Worm (Caenorhabditis elegans): Measurements from ENCODE around the gene C04E12.2.

The C04E12.2 gene

ce11 chrV:3347486-3347885 is 20.4 kb upstream of the C04E12.2 start:
- TF ChIP-seq zip-5 (tag; optimal IDR thresholded peaks at IDR 0.05) (no peak), elt-2 (tag; optimal IDR thresholded peaks at IDR 0.05) (no peak), ceh-6 (GFP tag; optimal IDR thresholded peaks at IDR 0.05) (no peak)

DNA sequence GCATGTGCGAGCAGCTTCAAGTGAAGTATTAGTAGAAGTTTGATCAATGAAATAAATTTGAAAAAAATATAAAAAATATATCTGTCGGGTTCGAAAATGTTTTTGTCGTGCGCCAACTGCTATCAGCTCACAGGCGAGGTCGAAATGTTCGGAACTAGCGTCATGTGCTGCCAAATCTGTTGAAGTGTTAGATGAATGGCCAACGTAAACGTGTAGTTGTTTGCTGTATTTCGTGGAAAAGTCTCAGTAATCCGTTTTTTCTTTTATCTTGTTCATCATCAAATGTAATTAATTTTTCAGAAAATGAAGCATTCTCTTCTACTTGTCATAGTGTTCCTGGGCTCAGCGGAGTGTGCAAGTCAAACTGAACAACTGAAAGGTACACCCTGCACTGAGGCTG is 18.0 kb upstream of the C04E12.2 start, which contains the start of gene C17B7.15:
TSS of gene C17B7.15 (plus strand) at position 301 of the 400 bp plus-strand sequence.
- no peak for TF ChIP-seq ceh-24 (tag; optimal IDR thresholded peaks at IDR 0.05)
- no peak for TF ChIP-seq sox-4 (tag; optimal IDR thresholded peaks at IDR 0.05)
- no peak for TF ChIP-seq syd-9 (tag; optimal IDR thresholded peaks at IDR 0.05)
- no peak for TF ChIP-seq ceh-45 (GFP tag; IDR thresholded peaks at IDR 0.05)
- no peak for TF ChIP-seq fax-1 (tag; optimal IDR thresholded peaks at IDR 0.05)
- no peak for TF ChIP-seq C08G9.2 (tag; optimal IDR thresholded peaks at IDR 0.05)
- no peak for TF ChIP-seq ceh-6 (GFP tag; optimal IDR thresholded peaks at IDR 0.05)
- TF ChIP-seq unc-42 (tag; optimal IDR thresholded peaks at IDR 0.05) = no peak
- no peak for TF ChIP-seq pat-9 (tag; optimal IDR thresholded peaks at IDR 0.05)
- TF ChIP-seq ceh-31 (tag; optimal IDR thresholded peaks at IDR 0.05) = no peak
- TF ChIP-seq C38D4.7 (GFP tag; optimal IDR thresholded peaks at IDR 0.05) = no peak
- no peak for TF ChIP-seq F13H6.1 (tag; optimal IDR thresholded peaks at IDR 0.05)
- TF ChIP-seq hlh-13 (GFP tag; optimal IDR thresholded peaks at IDR 0.05) = no peak
- no peak for TF ChIP-seq tbx-2 (tag; optimal IDR thresholded peaks at IDR 0.05)
- TF ChIP-seq mec-3 (tag; optimal IDR thresholded peaks at IDR 0.05; ENCODE audit: borderline replicate concordance) = no peak
- TF ChIP-seq ceh-9 (tag; optimal IDR thresholded peaks at IDR 0.05) = no peak

ce11 chrV:3351266-3351665 is 16.6 kb upstream of the C04E12.2 start, which contains the start of gene str-63:
str-63 (plus strand) TSS chrV:3351566.
- TF ChIP-seq odd-2 (tag; optimal IDR thresholded peaks at IDR 0.05) (no peak), tbx-7 (tag; optimal IDR thresholded peaks at IDR 0.05) (no peak), pha-2 (tag; optimal IDR thresholded peaks at IDR 0.05) (no peak), nhr-11 (tag; optimal IDR thresholded peaks at IDR 0.05) (no peak), ceh-22 (tag; optimal IDR thresholded peaks at IDR 0.05) (no peak), pax-1 (tag; optimal IDR thresholded peaks at IDR 0.05) (no peak), unc-42 (tag; optimal IDR thresholded peaks at IDR 0.05) (no peak), elt-4 (tag; optimal IDR thresholded peaks at IDR 0.05) (no peak)

- TF ChIP-seq gmeb-2 (tag; optimal IDR thresholded peaks at IDR 0.05) (no peak), hlh-6 (tag; optimal IDR thresholded peaks at IDR 0.05) (no peak), unc-55 (GFP tag; optimal IDR thresholded peaks at IDR 0.05) (no peak), odd-2 (tag; optimal IDR thresholded peaks at IDR 0.05) (no peak), madf-2 (tag; optimal IDR thresholded peaks at IDR 0.05) (no peak), hlh-30 (tag; optimal IDR thresholded peaks at IDR 0.05; ENCODE audit: insufficient read depth) (no peak), elt-4 (tag; optimal IDR thresholded peaks at IDR 0.05) (no peak), syd-9 (tag; optimal IDR thresholded peaks at IDR 0.05) (no peak), hlh-8 (tag; optimal IDR thresholded peaks at IDR 0.05) (no peak), tbx-7 (tag; optimal IDR thresholded peaks at IDR 0.05) (no peak), dmd-4 (tag; optimal IDR thresholded peaks at IDR 0.05; ENCODE audit: borderline replicate concordance) (no peak), fkh-6 (tag; optimal IDR thresholded peaks at IDR 0.05) (no peak), pros-1 (tag; optimal IDR thresholded peaks at IDR 0.05) (no peak), K09A11.1 (tag; optimal IDR thresholded peaks at IDR 0.05; ENCODE audit: insufficient read depth) (no peak), fax-1 (tag; optimal IDR thresholded peaks at IDR 0.05) (no peak), ceh-30 (tag; optimal IDR thresholded peaks at IDR 0.05) (no peak)
Observed at ce11 chrV:3352925-3353324, 14.9 kb upstream of the C04E12.2 start, which contains the start of gene C17B7.12. C17B7.12 (plus strand) TSS chrV:3353225.
